Worm (Caenorhabditis elegans) whole organism, L4/young adult: Measurements from ENCODE around the gene eef-1B.2.

Experiments used
- W03F9.2 ChIP-seq: fragments of 150-350 bp; optimal IDR thresholded peaks from 2 replicates; lab custom pipeline; 2014; ENCODE audit warnings: missing biosample characterization, missing genetic modification characterization
- him-1 ChIP-seq: sonication (generic microtip); optimal IDR thresholded peaks from 2 replicates; lab custom pipeline; 2016; ENCODE audit warnings: missing genotype, missing genetic modification reagents, missing genetic modification characterization, missing compliant biosample characterization

DNA sequence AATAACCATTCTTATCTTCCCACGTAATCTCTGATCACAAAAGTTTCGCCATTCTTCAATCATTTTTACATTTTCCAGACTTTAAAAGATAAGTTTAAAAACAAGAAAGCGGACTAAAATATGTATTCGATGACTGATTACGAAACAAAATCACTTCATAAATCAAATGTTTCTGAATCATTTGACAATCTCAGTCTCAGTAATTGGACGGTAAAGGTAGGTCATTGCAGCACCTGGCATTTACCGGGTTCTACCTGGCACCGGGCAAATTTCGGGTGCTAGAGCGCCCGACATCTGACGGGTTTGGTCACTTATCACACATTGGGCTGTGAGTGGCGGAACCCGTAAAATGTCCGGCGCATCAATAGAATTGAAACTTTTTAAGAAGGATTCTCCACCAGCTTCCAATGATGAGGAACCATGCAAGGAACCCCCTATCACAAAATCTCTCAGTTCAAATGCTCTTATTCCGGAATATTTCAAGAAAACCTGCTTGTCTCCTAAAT lies 19.0 kb downstream of the eef-1B.2 start, which contains the start of gene Y41E3.19:
- no peak for TF ChIP-seq him-1 (tag; lab: Kevin White, UChicago)
- TF ChIP-seq W03F9.2 = no peak
